Fruit fly (Drosophila melanogaster) whole organism, embryonic: ENCODE results near the gene Cnot4.

ENCODE experiments used
- CG10274 ChIP-seq: fragments of 200-800 bp; sonication (Bioruptor generic); optimal IDR thresholded peaks from 3 replicates; lab custom pipeline; 2017; ENCODE audit warnings: missing biosample characterization, mild to moderate bottlenecking, missing genetic modification characterization
- CG11504 ChIP-seq: fragments of 200-800 bp; sonication (Bioruptor generic); optimal IDR thresholded peaks from 3 replicates; lab custom pipeline; 2019; ENCODE audit warnings: missing biosample characterization, mild to moderate bottlenecking, missing genetic modification characterization, moderate library complexity
- CG12769 ChIP-seq: fragments of 200-800 bp; sonication (Bioruptor generic); optimal IDR thresholded peaks from 2 replicates; lab custom pipeline; 2019; ENCODE audit warnings: missing biosample characterization, mild to moderate bottlenecking, missing genetic modification characterization, moderate library complexity
- CG13424 ChIP-seq: fragments of 200-800 bp; sonication (Bioruptor generic); optimal IDR thresholded peaks from 2 replicates; lab custom pipeline; 2019; ENCODE audit warnings: missing biosample characterization, mild to moderate bottlenecking, missing genetic modification characterization, moderate library complexity
- CG14441 ChIP-seq: fragments of 200-800 bp; sonication (Bioruptor generic); IDR thresholded peaks from 2 replicates; pipeline ENCODE4 v1.3.6; 2022; ENCODE audit warnings: missing biosample characterization, missing genetic modification characterization
- CG15269 ChIP-seq: fragments of 200-800 bp; sonication (Bioruptor generic); optimal IDR thresholded peaks from 2 replicates; lab custom pipeline; 2018; ENCODE audit warnings: missing biosample characterization, mild to moderate bottlenecking, missing genetic modification characterization, moderate library complexity
- CG15696 ChIP-seq: fragments of 200-800 bp; sonication (Bioruptor generic); optimal IDR thresholded peaks from 2 replicates; lab custom pipeline; 2019; ENCODE audit warnings: missing biosample characterization, mild to moderate bottlenecking, missing genetic modification characterization, moderate library complexity
- CG1603 ChIP-seq: fragments of 200-800 bp; sonication (Bioruptor generic); optimal IDR thresholded peaks from 2 replicates; lab custom pipeline; 2019; ENCODE audit warnings: missing biosample characterization, mild to moderate bottlenecking, missing genetic modification characterization, moderate library complexity
- CG17385 ChIP-seq: fragments of 200-800 bp; sonication (Bioruptor generic); optimal IDR thresholded peaks from 3 replicates; lab custom pipeline; 2018; ENCODE audit warnings: missing biosample characterization, mild to moderate bottlenecking, missing genetic modification characterization
- CG17612 ChIP-seq: fragments of 200-800 bp; sonication (Bioruptor generic); IDR thresholded peaks from 2 replicates; pipeline ENCODE4 v1.3.6; 2022; ENCODE audit warnings: missing biosample characterization, missing genetic modification characterization
- CG17802 ChIP-seq: fragments of 200-800 bp; sonication (Bioruptor generic); optimal IDR thresholded peaks from 2 replicates; lab custom pipeline; 2018; ENCODE audit warnings: missing biosample characterization, mild to moderate bottlenecking, missing genetic modification characterization, moderate library complexity
- CG18619 ChIP-seq: fragments of 200-800 bp; sonication (Bioruptor generic); optimal IDR thresholded peaks from 3 replicates; lab custom pipeline; 2017; ENCODE audit warnings: missing biosample characterization, mild to moderate bottlenecking, missing genetic modification characterization
- CG18764 ChIP-seq: fragments of 200-800 bp; sonication (Bioruptor generic); optimal IDR thresholded peaks from 3 replicates; lab custom pipeline; 2016; ENCODE audit warnings: missing biosample characterization, missing genetic modification characterization
- CG2199 ChIP-seq: fragments of 200-800 bp; sonication (Bioruptor generic); IDR thresholded peaks from 3 replicates; pipeline ENCODE4 v1.3.6; 2022; ENCODE audit warnings: missing biosample characterization, missing genetic modification characterization
- CG31224 ChIP-seq: fragments of 200-800 bp; sonication (Bioruptor generic); IDR thresholded peaks from 2 replicates; pipeline ENCODE4 v1.3.6; 2022; ENCODE audit warnings: missing biosample characterization, missing genetic modification characterization
- CG6654 ChIP-seq: fragments of 200-800 bp; sonication (Bioruptor generic); optimal IDR thresholded peaks from 2 replicates; lab custom pipeline; 2017; ENCODE audit warnings: missing biosample characterization, mild to moderate bottlenecking, missing genetic modification characterization
- CG8359 ChIP-seq: fragments of 200-800 bp; sonication (Bioruptor generic); optimal IDR thresholded peaks from 2 replicates; lab custom pipeline; 2017; ENCODE audit warnings: missing biosample characterization, mild to moderate bottlenecking, missing genetic modification characterization, borderline replicate concordance
- CG8478 ChIP-seq: fragments of >200 bp; optimal IDR thresholded peaks from 2 replicates; lab custom pipeline; 2018
- CG8944 ChIP-seq: fragments of 200-800 bp; sonication (Bioruptor generic); optimal IDR thresholded peaks from 3 replicates; lab custom pipeline; 2016; ENCODE audit warnings: missing biosample characterization, missing genetic modification characterization
- E2f1 ChIP-seq: fragments of 200-800 bp; sonication (Bioruptor generic); IDR thresholded peaks from 2 replicates; pipeline ENCODE4 v1.3.6; 2022; ENCODE audit warnings: missing biosample characterization, missing genetic modification characterization
- E2f2 ChIP-seq: fragments of 200-800 bp; sonication (Bioruptor generic); IDR thresholded peaks from 2 replicates; pipeline ENCODE4 v1.3.6; 2022; ENCODE audit warnings: missing biosample characterization, missing genetic modification characterization
- Eip74EF ChIP-seq, 2 experiments: fragments of 200-800 bp in 1 of 2; fragments of >200 bp in 1 of 2; sonication (Bioruptor generic) in 1 of 2; optimal IDR thresholded peaks; 2 replicates each; lab custom pipeline; 2017 to 2019; ENCODE audit warnings: missing biosample characterization in 2 of 2, missing genetic modification characterization in 2 of 2, mild to moderate bottlenecking in 1 of 2, moderate library complexity in 1 of 2
- HHEX ChIP-seq: fragments of 200-800 bp; sonication (Bioruptor generic); optimal IDR thresholded peaks from 3 replicates; lab custom pipeline; 2017; ENCODE audit warnings: missing biosample characterization, mild to moderate bottlenecking, missing genetic modification characterization, missing genetic modification reagents
- Hmx ChIP-seq: fragments of 200-800 bp; sonication (Bioruptor generic); optimal IDR thresholded peaks from 2 replicates; lab custom pipeline; 2016; ENCODE audit warnings: missing biosample characterization, missing genetic modification characterization
- Lpt ChIP-seq: fragments of >200 bp; optimal IDR thresholded peaks from 2 replicates; lab custom pipeline; 2018; ENCODE audit warnings: missing biosample characterization, missing genetic modification characterization
- Mrtf ChIP-seq: fragments of 200-800 bp; sonication (Bioruptor generic); IDR thresholded peaks from 3 replicates; pipeline ENCODE4 v1.3.6; 2022; ENCODE audit warnings: missing biosample characterization, missing genetic modification characterization
- Neu2 ChIP-seq: fragments of 200-800 bp; sonication (Bioruptor generic); optimal IDR thresholded peaks from 3 replicates; lab custom pipeline; 2016; ENCODE audit warnings: missing biosample characterization, missing genetic modification characterization, borderline replicate concordance
- Nf-YA ChIP-seq: fragments of 200-800 bp; sonication (Bioruptor generic); IDR thresholded peaks from 2 replicates; pipeline ENCODE4 v1.3.6; 2022; ENCODE audit warnings: missing biosample characterization, missing genetic modification characterization
- Optix ChIP-seq: fragments of 200-800 bp; sonication (Bioruptor generic); IDR thresholded peaks from 3 replicates; pipeline ENCODE4 v1.3.6; 2022; ENCODE audit warnings: missing biosample characterization, missing genetic modification characterization
- Rx ChIP-seq: fragments of 200-800 bp; sonication (Bioruptor generic); IDR thresholded peaks from 2 replicates; pipeline ENCODE4 v1.3.6; 2022; ENCODE audit warnings: missing biosample characterization, missing genetic modification characterization
- al ChIP-seq: fragments of 200-800 bp; sonication (Bioruptor generic); IDR thresholded peaks from 2 replicates; pipeline ENCODE4 v1.3.6; 2022; ENCODE audit warnings: missing biosample characterization, missing genetic modification characterization
- dimm ChIP-seq: fragments of 200-800 bp; sonication (Bioruptor generic); IDR thresholded peaks from 2 replicates; pipeline ENCODE4 v1.3.6; 2022; ENCODE audit warnings: missing biosample characterization, missing genetic modification characterization
- en ChIP-seq: fragments of 200-800 bp; sonication (Bioruptor generic); optimal IDR thresholded peaks from 2 replicates; lab custom pipeline; 2016; ENCODE audit warnings: missing biosample characterization, missing genetic modification characterization
- eve ChIP-seq, 2 experiments: fragments of >200 bp; optimal IDR thresholded peaks; 2 replicates each; lab custom pipeline; 2017; ENCODE audit warnings: missing biosample characterization in 2 of 2, missing genetic modification characterization in 2 of 2
- exex ChIP-seq: fragments of 200-800 bp; sonication (Bioruptor generic); optimal IDR thresholded peaks from 4 replicates; lab custom pipeline; 2018; ENCODE audit warnings: missing biosample characterization, mild to moderate bottlenecking, missing genetic modification characterization, moderate library complexity
- grau ChIP-seq: fragments of 200-800 bp; optimal IDR thresholded peaks from 3 replicates; lab custom pipeline; 2019; ENCODE audit warnings: missing biosample characterization, mild to moderate bottlenecking, missing genetic modification characterization, moderate library complexity
- ham ChIP-seq: fragments of 200-800 bp; sonication (Bioruptor generic); IDR thresholded peaks from 2 replicates; pipeline ENCODE4 v1.3.6; 2022; ENCODE audit warnings: missing biosample characterization, missing genetic modification characterization
- insv ChIP-seq, 2 experiments: fragments of 200-800 bp; sonication (Bioruptor generic); optimal IDR thresholded peaks; 3 replicates each; lab custom pipeline; 2016 to 2018; ENCODE audit warnings: missing biosample characterization in 2 of 2, missing genetic modification characterization in 2 of 2
- jigr1 ChIP-seq: fragments of 200-800 bp; sonication (Bioruptor generic); IDR thresholded peaks from 3 replicates; pipeline ENCODE4 v1.3.6; 2022; ENCODE audit warnings: missing biosample characterization, missing genetic modification characterization
- jumu ChIP-seq: fragments of 200-800 bp; sonication (Bioruptor generic); optimal IDR thresholded peaks from 3 replicates; lab custom pipeline; 2016; ENCODE audit warnings: missing biosample characterization, missing genetic modification characterization
- kah ChIP-seq: fragments of 200-800 bp; sonication (Bioruptor generic); optimal IDR thresholded peaks from 2 replicates; lab custom pipeline; 2018; ENCODE audit warnings: missing biosample characterization, mild to moderate bottlenecking, missing genetic modification characterization
- klu ChIP-seq: fragments of 200-800 bp; sonication (Bioruptor generic); IDR thresholded peaks from 2 replicates; pipeline ENCODE4 v1.3.6; 2022; ENCODE audit warnings: missing biosample characterization, missing genetic modification characterization
- mam ChIP-seq: fragments of 200-800 bp; sonication (Bioruptor generic); optimal IDR thresholded peaks from 3 replicates; lab custom pipeline; 2016; ENCODE audit warnings: missing biosample characterization, missing genetic modification characterization
- onecut ChIP-seq: fragments of 200-800 bp; sonication (Bioruptor generic); IDR thresholded peaks from 2 replicates; pipeline ENCODE4 v1.3.6; 2022; ENCODE audit warnings: missing biosample characterization, missing genetic modification characterization
- p53 ChIP-seq: fragments of 200-800 bp; sonication (Bioruptor generic); optimal IDR thresholded peaks from 2 replicates; lab custom pipeline; 2016; ENCODE audit warnings: missing biosample characterization, missing genetic modification characterization
- repo ChIP-seq: fragments of 200-800 bp; sonication (Bioruptor generic); optimal IDR thresholded peaks from 2 replicates; lab custom pipeline; 2016; ENCODE audit warnings: missing biosample characterization, missing genetic modification characterization
- shn ChIP-seq: fragments of 200-800 bp; sonication (Bioruptor generic); optimal IDR thresholded peaks from 3 replicates; lab custom pipeline; 2016; ENCODE audit warnings: missing biosample characterization, missing genetic modification characterization
- sima ChIP-seq: fragments of 200-800 bp; sonication (Bioruptor generic); optimal IDR thresholded peaks from 2 replicates; lab custom pipeline; 2016; ENCODE audit warnings: missing biosample characterization, missing genetic modification characterization
- stwl ChIP-seq: fragments of 200-800 bp; sonication (Bioruptor generic); optimal IDR thresholded peaks from 3 replicates; lab custom pipeline; 2018; ENCODE audit warnings: missing biosample characterization, mild to moderate bottlenecking, missing genetic modification characterization, moderate library complexity
- usp ChIP-seq: fragments of >200 bp; optimal IDR thresholded peaks from 2 replicates; lab custom pipeline; 2017; ENCODE audit warnings: missing biosample characterization, missing genetic modification characterization

Gene Cnot4

dm6 chr2L:10387869-10388726 lies 8.4 kb upstream of the Cnot4 start, which contains the start of gene da (continued):
- TF ChIP-seq onecut (GFP tag; lab: Robert Waterston, UW) (peak; percentile 49), repo (GFP tag; lab: Kevin White, UChicago) (no peak), E2f2 (GFP tag; lab: Robert Waterston, UW) (peak; percentile 47; the same call in 1 of the 2 replicates), klu (GFP tag; lab: Robert Waterston, UW) (no peak), CG31224 (GFP tag; lab: Robert Waterston, UW) (peak; percentile 40; the same call in 1 of the 2 replicates), HHEX (GFP tag; lab: Kevin White, UChicago) (peak; percentile 40), shn (GFP tag; lab: Kevin White, UChicago) (peak; percentile 7), ham (GFP tag; lab: Robert Waterston, UW) (no peak), CG1603 (peak; percentile 97), sima (GFP tag; lab: Kevin White, UChicago) (no peak), CG15696 (tag; lab: Kevin White, UChicago) (peak; percentile 28), CG18619 (GFP tag; lab: Kevin White, UChicago) (peak; percentile 61), usp (GFP tag; lab: Kevin White, UChicago) (no peak), CG6654 (GFP tag; lab: Kevin White, UChicago) (no peak), Nf-YA (GFP tag; lab: Robert Waterston, UW) (no peak), en (GFP tag; lab: Kevin White, UChicago) (no peak), al (GFP tag; lab: Robert Waterston, UW) (peak; percentile 45), Hmx (GFP tag; lab: Kevin White, UChicago) (peak; percentile 49), mam (peak; percentile 70), Mrtf (GFP tag; lab: Robert Waterston, UW) (no peak; the same call in 2 of the 3 replicates), CG2199 (GFP tag; lab: Robert Waterston, UW) (0 out of 3 replicates have a peak, but pooled peaks have one; percentile 68), CG12769 (tag; lab: Kevin White, UChicago) (no peak), Eip74EF (GFP tag; optimal IDR thresholded peaks at IDR 0.05; lab: Kevin White, UChicago) (peak in 1 of 2 experiments; percentile 70), jigr1 (GFP tag; lab: Robert Waterston, UW) (no peak), stwl (tag; lab: Kevin White, UChicago) (peak; percentile 65), CG18764 (GFP tag; lab: Kevin White, UChicago) (peak; percentile 33), insv (GFP tag; optimal IDR thresholded peaks at IDR 0.05; lab: Kevin White, UChicago) (no peak), CG17385 (peak; percentile 26), Rx (GFP tag; lab: Robert Waterston, UW) (no peak; the same call in 1 of the 2 replicates), dimm (no peak), CG17612 (GFP tag; lab: Robert Waterston, UW) (no peak), CG8359 (GFP tag; lab: Kevin White, UChicago) (no peak), CG14441 (GFP tag; lab: Robert Waterston, UW) (peak; percentile 59), exex (no peak), kah (GFP tag; lab: Kevin White, UChicago) (peak; percentile 7), CG10274 (no peak), CG11504 (tag; lab: Kevin White, UChicago) (peak; percentile 72), grau (tag; lab: Kevin White, UChicago) (peak; percentile 69), CG17802 (tag; lab: Kevin White, UChicago) (peak; percentile 95), Neu2 (no peak), p53 (peak; percentile 12), jumu (GFP tag; lab: Kevin White, UChicago) (peak; percentile 64), Lpt (no peak), E2f1 (GFP tag; lab: Robert Waterston, UW) (peak; percentile 50; the same call in 1 of the 2 replicates), eve (GFP tag; optimal IDR thresholded peaks at IDR 0.05; lab: Kevin White, UChicago) (peak in 1 of 2 experiments; percentile 76), CG13424 (tag; lab: Kevin White, UChicago) (peak; percentile 64), Optix (GFP tag; lab: Robert Waterston, UW) (no peak), CG15269 (tag; lab: Kevin White, UChicago) (peak; percentile 69), CG8944 (GFP tag; lab: Kevin White, UChicago) (peak; percentile 23), CG8478 (lab: Kevin White, UChicago) (no peak)
